Worm (Caenorhabditis elegans): ENCODE measurements around the gene C28H8.3.

The C28H8.3 gene

DNA sequence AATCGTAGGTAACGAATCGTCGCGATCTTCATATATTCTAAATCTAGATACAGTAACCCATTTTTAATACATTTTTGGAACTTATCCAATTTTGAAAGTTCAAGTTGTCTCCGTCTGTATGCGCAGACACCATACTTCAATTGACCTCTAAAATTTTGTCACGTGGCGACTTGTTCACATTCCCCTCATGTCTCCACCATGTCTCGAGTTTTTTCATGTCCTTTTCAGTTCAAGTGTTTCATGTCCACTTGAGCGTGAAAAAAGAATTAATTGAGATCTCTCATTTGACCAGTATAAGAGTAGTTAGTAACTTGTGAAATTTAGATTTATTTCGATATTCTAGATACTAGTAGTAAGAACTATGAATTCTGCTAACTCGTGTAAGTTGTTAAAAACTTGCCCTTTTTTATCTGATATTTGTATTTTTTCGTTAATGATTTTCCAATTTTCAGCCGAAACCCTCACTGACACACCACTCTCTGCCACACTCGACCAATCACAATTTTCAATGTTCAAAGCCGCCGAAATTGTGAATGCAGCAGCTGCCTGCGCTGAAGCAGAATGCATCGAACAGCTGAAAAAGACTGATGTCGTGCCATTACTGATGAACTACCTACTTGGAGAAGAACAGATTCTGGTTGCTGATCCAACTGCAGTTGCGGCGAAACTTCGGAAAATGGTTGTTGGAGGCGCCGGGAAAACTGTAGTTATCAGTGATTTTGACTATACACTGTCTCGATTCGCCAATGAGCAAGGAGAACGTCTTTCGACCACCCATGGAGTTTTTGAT is 43.3 kb downstream of the C28H8.3 start:
- TF ChIP-seq nhr-42 (GFP tag; IDR thresholded peaks at IDR 0.05) (peak; percentile 28; the same call in 1 of the 2 replicates), F10B5.3 (tag; optimal IDR thresholded peaks at IDR 0.05) (no peak), jun-1 (tag; optimal IDR thresholded peaks at IDR 0.05) (no peak), ces-1 (GFP tag; optimal IDR thresholded peaks at IDR 0.05) (no peak), nhr-10 (tag; optimal IDR thresholded peaks at IDR 0.05) (peak; percentile 25), aha-1 (tag) (peak; percentile 15), unc-62 (GFP tag; optimal IDR thresholded peaks at IDR 0.05 in 1 of 2) (peak in 1 of 2 experiments; percentile 68), unc-62 (tag; optimal IDR thresholded peaks at IDR 0.05) (no peak), mdl-1 (tag; optimal IDR thresholded peaks at IDR 0.05) (peak in 1 of 2 experiments; percentile 42), aly-2 (tag; optimal IDR thresholded peaks at IDR 0.05) (no peak), Y105C5A.15 (GFP tag; IDR thresholded peaks at IDR 0.05) (0 out of 2 replicates have a peak, but pooled peaks have one; percentile 7), ztf-7 (tag; optimal IDR thresholded peaks at IDR 0.05) (no peak), nhr-28 (tag; optimal IDR thresholded peaks at IDR 0.05) (no peak), hlh-30 (tag; optimal IDR thresholded peaks at IDR 0.05; ENCODE audit: insufficient read depth) (peak; percentile 88), ama-1 (optimal IDR thresholded peaks at IDR 0.05) (no peak), nhr-25 (tag; optimal IDR thresholded peaks at IDR 0.05; ENCODE audit: borderline replicate concordance, insufficient read depth) (peak; percentile 12), mep-1 (tag; optimal IDR thresholded peaks at IDR 0.05) (peak; percentile 15), dve-1 (tag; optimal IDR thresholded peaks at IDR 0.05; ENCODE audit: insufficient read depth) (no peak), skn-1 (tag; optimal IDR thresholded peaks at IDR 0.05) (no peak), lim-7 (GFP tag; IDR thresholded peaks at IDR 0.05) (0 out of 2 replicates have a peak, but pooled peaks have one; percentile 31)

ce11 chrIII:5953041-5953912 is 44.8 kb downstream of the C28H8.3 start:
- peak; percentile 47 for TF ChIP-seq lin-38 (GFP tag; IDR thresholded peaks at IDR 0.05)
- TF ChIP-seq cey-2 (tag; optimal IDR thresholded peaks at IDR 0.05; ENCODE audit: borderline replicate concordance, insufficient read depth) = no peak
- 0 out of 2 replicates have a peak, but pooled peaks have one; percentile 10 for TF ChIP-seq ceh-20 (GFP tag; IDR thresholded peaks at IDR 0.05)
- TF ChIP-seq spr-1 (tag; optimal IDR thresholded peaks at IDR 0.05) = peak; percentile 20
- TF ChIP-seq aha-1 (tag) = peak; percentile 73
- TF ChIP-seq mep-1 (tag; optimal IDR thresholded peaks at IDR 0.05) = peak; percentile 43
- TF ChIP-seq skn-1 (tag; optimal IDR thresholded peaks at IDR 0.05) = no peak
- TF ChIP-seq T20F7.1 (GFP tag; optimal IDR thresholded peaks at IDR 0.05) = peak; percentile 12
- peak; percentile 14 for TF ChIP-seq hlh-11 (tag; optimal IDR thresholded peaks at IDR 0.05)
- peak; percentile 14 for TF ChIP-seq nhr-48 (tag; optimal IDR thresholded peaks at IDR 0.05)
- TF ChIP-seq hmg-1.1 (GFP tag; IDR thresholded peaks at IDR 0.05) = peak; percentile 22; the same call in 1 of the 2 replicates
- peak in 1 of 2 experiments; percentile 13 for TF ChIP-seq hif-1 (tag; optimal IDR thresholded peaks at IDR 0.05)
- TF ChIP-seq Y105C5A.15 (GFP tag; IDR thresholded peaks at IDR 0.05) = 0 out of 2 replicates have a peak, but pooled peaks have one; percentile 5
- 0 out of 2 replicates have a peak, but pooled peaks have one; percentile 18 for TF ChIP-seq lin-1 (GFP tag; IDR thresholded peaks at IDR 0.05)
- TF ChIP-seq ceh-62 (tag; optimal IDR thresholded peaks at IDR 0.05) = no peak
- peak; percentile 48 for TF ChIP-seq pha-4 (GFP tag; IDR thresholded peaks at IDR 0.05)
- TF ChIP-seq pha-4 (tag; optimal IDR thresholded peaks at IDR 0.05) = no peak
- TF ChIP-seq lsy-2 (tag; optimal IDR thresholded peaks at IDR 0.05) = peak; percentile 9 to 45
- peak; percentile 12 for TF ChIP-seq F10B5.3 (tag; optimal IDR thresholded peaks at IDR 0.05)
- peak; percentile 23 for TF ChIP-seq dve-1 (tag; optimal IDR thresholded peaks at IDR 0.05; ENCODE audit: insufficient read depth)
- TF ChIP-seq mxl-2 (GFP tag; conservative IDR thresholded peaks at IDR 0.05) = 0 out of 2 replicates have a peak, but pooled peaks have one; percentile 5
- TF ChIP-seq hlh-30 (tag; optimal IDR thresholded peaks at IDR 0.05; ENCODE audit: insufficient read depth) = peak; percentile 27
- TF ChIP-seq unc-62 (GFP tag; optimal IDR thresholded peaks at IDR 0.05 in 1 of 2) = no peak
- no peak for TF ChIP-seq unc-62 (tag; optimal IDR thresholded peaks at IDR 0.05)
- TF ChIP-seq ces-1 (GFP tag; optimal IDR thresholded peaks at IDR 0.05) = no peak
- TF ChIP-seq nhr-25 (tag; optimal IDR thresholded peaks at IDR 0.05; ENCODE audit: borderline replicate concordance, insufficient read depth) = peak; percentile 45
- TF ChIP-seq nhr-10 (tag; optimal IDR thresholded peaks at IDR 0.05) = peak; percentile 44
- peak; percentile 6 for TF ChIP-seq Y5F2A.4 (GFP tag; optimal IDR thresholded peaks at IDR 0.05)
- TF ChIP-seq arid-1 (GFP tag; conservative IDR thresholded peaks at IDR 0.05) = peak; percentile 47; the same call in 1 of the 2 replicates
- TF ChIP-seq ceh-44 (GFP tag; IDR thresholded peaks at IDR 0.05) = no peak
- TF ChIP-seq unc-39 (tag; optimal IDR thresholded peaks at IDR 0.05) = no peak
- no peak for TF ChIP-seq daf-16 (GFP tag; optimal IDR thresholded peaks at IDR 0.05)
- peak; percentile 28 for TF ChIP-seq daf-16 (tag; optimal IDR thresholded peaks at IDR 0.05)
- TF ChIP-seq R02D3.7 (tag; optimal IDR thresholded peaks at IDR 0.05) = no peak
- TF ChIP-seq egl-43 (GFP tag; IDR thresholded peaks at IDR 0.05) = peak; percentile 59; the same call in 1 of the 2 replicates

Measured in whole organism, L4 larva.